Worm (Caenorhabditis elegans): ENCODE measurements around the gene Y11D7A.7.

DNA sequence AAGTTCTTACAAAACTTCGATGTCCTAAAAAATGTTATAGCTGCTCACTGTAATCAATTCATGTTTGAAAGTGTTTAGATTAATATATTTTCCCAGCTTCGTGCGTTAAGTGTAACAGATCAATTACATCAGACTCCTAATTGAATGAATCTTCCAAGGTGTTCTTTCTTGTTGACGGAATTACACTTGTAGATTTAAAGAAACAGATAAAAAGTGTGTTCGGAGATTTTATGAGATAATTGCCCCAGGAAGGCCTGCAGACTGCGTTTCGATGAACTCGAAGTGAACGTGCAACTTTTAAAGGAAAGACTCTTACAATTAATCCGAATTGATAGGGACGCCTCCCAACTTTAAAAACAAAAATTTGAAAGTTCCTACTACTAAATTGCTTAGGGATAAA lies 40.3 kb downstream of the Y11D7A.7 start:
- TF ChIP-seq nhr-28 (tag; optimal IDR thresholded peaks at IDR 0.05) = no peak
- no peak for TF ChIP-seq ceh-82 (tag; optimal IDR thresholded peaks at IDR 0.05)
- no peak for TF ChIP-seq nhr-67 (tag; optimal IDR thresholded peaks at IDR 0.05)
- no peak for TF ChIP-seq lin-39 (tag; optimal IDR thresholded peaks at IDR 0.05)
- TF ChIP-seq snpc-4 (tag; optimal IDR thresholded peaks at IDR 0.05) = no peak
- no peak for TF ChIP-seq skn-1 (tag; optimal IDR thresholded peaks at IDR 0.05)
- no peak for TF ChIP-seq nhr-237 (tag; optimal IDR thresholded peaks at IDR 0.05)
- TF ChIP-seq lin-15B (tag; optimal IDR thresholded peaks at IDR 0.05) = no peak
- TF ChIP-seq ceh-28 (tag; optimal IDR thresholded peaks at IDR 0.05) = no peak
- TF ChIP-seq egl-5 (tag; optimal IDR thresholded peaks at IDR 0.05) = no peak
- TF ChIP-seq nhr-12 (tag; optimal IDR thresholded peaks at IDR 0.05) = no peak
- no peak for TF ChIP-seq jun-1 (tag; optimal IDR thresholded peaks at IDR 0.05)
- TF ChIP-seq ama-1 (optimal IDR thresholded peaks at IDR 0.05) = no peak

Data from whole organism, L3 larva.